Worm (Caenorhabditis elegans): ENCODE measurements around the gene K10G9.2.

Gene K10G9.2

DNA sequence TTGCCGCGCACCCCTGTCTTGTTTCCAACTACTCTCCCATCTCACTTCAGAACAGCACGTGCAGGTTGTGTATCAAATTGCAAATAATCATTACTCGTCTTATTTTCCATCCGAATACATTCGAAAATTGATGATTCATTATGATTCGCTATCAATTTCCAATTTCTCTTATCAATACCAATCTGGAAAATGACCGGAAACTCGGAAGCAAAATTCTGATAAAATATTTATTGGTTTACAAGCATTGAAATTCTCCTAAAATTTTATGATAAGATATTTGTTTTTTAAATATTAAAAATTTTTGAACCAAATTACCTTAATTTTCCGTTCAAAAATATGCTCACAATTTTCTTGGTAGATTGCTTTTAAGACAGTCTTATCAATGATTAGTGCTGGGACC lies 19.6 kb downstream of the K10G9.2 start:
- TF ChIP-seq efl-1 (optimal IDR thresholded peaks at IDR 0.05) (no peak), efl-1 (GFP tag; optimal IDR thresholded peaks at IDR 0.05 in 1 of 2) (peak in 1 of 2 experiments; percentile 18), skn-1 (tag; optimal IDR thresholded peaks at IDR 0.05) (no peak), elt-2 (tag; optimal IDR thresholded peaks at IDR 0.05) (peak; percentile 76)

DNA sequence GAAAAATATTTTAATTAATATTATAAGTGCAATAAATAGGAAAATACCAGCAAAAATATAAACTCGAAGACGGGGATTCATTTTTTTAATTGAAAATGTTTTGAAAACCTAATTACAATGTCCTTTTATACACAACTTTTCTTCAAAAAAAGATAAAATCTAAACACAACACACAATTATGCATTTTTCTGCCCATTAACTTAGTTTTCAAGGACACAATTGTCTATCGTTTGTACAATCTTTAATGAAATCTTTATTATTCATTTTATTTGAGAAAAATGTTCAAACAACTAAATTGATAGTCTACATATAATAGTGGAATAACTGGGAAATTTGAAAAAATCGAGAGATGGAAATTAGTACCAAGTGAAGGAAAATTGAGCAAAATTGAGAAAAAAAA lies 20.3 kb downstream of the K10G9.2 start, which contains the start of gene T07A5.1:
T07A5.1 (minus strand) TSS at position 149 of the 400 bp plus-strand sequence.
- no peak for TF ChIP-seq jun-1 (tag; optimal IDR thresholded peaks at IDR 0.05)
- TF ChIP-seq nhr-85 (tag): peak; percentile 60
- TF ChIP-seq lin-39 (tag; optimal IDR thresholded peaks at IDR 0.05): peak; percentile 15

DNA sequence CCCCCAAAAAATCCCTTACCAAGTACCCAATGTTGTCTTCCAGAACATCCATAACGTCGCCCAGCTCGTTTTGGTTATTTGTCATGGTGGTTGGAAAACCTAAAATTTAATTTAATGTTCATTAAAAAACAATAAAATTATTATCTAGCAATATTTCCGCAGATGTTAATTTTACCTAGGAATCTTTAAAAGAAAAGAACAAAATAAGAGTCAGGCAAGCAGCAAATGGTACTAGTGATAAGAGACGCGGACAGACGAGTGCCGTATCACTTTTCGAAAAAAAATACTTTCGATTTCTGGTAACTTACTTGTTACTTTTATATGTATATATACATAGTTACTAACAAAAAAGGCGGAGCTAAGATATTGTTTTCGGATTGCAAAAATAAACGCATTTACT lies 25.3 kb downstream of the K10G9.2 start, which contains the start of gene T07A5.7:
T07A5.7 (minus strand) TSS at position 101 of the 400 bp plus-strand sequence.
- TF ChIP-seq mab-9 (GFP tag; IDR thresholded peaks at IDR 0.05) (no peak), efl-1 (optimal IDR thresholded peaks at IDR 0.05) (no peak), efl-1 (GFP tag; optimal IDR thresholded peaks at IDR 0.05 in 1 of 2) (peak in 1 of 2 experiments; percentile 59)

DNA sequence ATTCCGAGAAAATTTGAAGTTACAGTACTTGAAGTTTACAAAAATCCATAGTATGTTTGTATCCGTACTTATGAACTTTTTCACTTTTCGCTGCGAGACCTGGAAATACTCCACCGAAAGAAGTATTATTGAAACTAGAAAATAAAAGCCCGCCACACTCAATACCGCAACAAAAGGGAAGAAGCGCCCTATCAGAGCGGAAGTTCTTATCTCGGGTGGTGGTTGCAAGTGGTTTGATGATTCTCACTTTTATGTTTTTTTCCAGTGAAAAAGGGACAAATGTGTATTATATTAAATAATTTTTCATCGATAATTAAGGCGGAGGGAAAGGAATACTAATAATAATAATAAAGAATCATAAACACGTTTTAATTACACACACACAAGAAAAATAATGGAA lies 28.5 kb downstream of the K10G9.2 start:
- peak; percentile 10 for TF ChIP-seq elt-2 (tag; optimal IDR thresholded peaks at IDR 0.05)
- no peak for TF ChIP-seq jun-1 (tag; optimal IDR thresholded peaks at IDR 0.05)
- TF ChIP-seq skn-1 (tag; optimal IDR thresholded peaks at IDR 0.05): no peak
- TF ChIP-seq unc-98 (GFP tag; IDR thresholded peaks at IDR 0.05): no peak
- no peak for TF ChIP-seq unc-30 (tag; optimal IDR thresholded peaks at IDR 0.05)
- no peak for TF ChIP-seq efl-1 (optimal IDR thresholded peaks at IDR 0.05)
- TF ChIP-seq efl-1 (GFP tag; optimal IDR thresholded peaks at IDR 0.05 in 1 of 2): peak in 1 of 2 experiments; percentile 1
- TF ChIP-seq nhr-47 (tag; optimal IDR thresholded peaks at IDR 0.05): no peak
- TF ChIP-seq pax-3 (tag; optimal IDR thresholded peaks at IDR 0.05): no peak
- no peak for TF ChIP-seq nhr-90 (tag; optimal IDR thresholded peaks at IDR 0.05; ENCODE audit: poor library complexity)
- TF ChIP-seq snpc-4 (tag; optimal IDR thresholded peaks at IDR 0.05): no peak
- no peak for TF ChIP-seq isw-1 (GFP tag; IDR thresholded peaks at IDR 0.05)
- TF ChIP-seq xbp-1 (tag; optimal IDR thresholded peaks at IDR 0.05): no peak
- TF ChIP-seq lin-14 (GFP tag; optimal IDR thresholded peaks at IDR 0.05): no peak

DNA sequence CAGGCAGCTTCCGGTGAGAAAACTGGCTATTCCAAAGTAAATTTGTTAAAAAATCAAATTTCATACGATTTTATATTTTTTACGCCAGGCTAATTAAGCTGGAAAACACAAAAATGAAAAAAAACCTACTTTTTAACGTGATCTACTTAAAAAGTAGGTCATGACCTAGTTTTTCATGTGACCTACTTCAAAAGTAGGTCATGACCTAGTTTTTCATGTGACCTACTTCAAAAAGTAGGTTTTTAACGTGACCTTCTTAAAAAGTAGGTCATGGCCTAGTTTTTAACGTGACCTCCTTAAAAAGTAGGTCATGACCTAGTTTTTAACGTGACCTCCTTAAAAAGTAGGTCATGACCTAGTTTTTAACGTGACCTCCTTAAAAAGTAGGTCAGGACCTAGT lies 30.9 kb downstream of the K10G9.2 start:
- peak; percentile 93 for TF ChIP-seq nhr-85 (tag)

DNA sequence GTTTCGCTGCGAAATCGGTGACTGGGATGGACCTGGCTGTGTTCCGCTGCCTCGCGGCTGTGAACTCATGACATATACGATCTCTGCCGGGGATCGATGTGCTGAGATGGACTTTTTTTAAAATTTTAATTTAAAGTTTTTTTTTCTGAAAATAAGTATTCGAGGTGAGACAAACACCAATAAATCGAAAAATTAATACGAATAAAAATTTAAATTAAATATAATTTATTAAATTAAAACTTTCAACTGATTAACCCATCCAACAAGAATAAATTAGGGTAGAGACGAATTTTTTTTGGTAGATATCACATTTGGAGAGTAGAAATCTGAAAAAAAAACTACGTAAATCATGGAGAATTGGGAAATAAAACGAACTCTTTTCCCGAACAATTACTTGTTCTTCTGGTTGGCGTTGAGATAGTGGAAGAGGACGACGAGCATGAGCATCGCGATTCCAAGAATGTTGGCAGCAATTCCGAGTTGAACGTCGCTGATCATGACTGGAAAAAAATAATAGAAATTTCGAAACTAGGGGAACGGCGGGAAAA lies 32.4 kb downstream of the K10G9.2 start, which contains the start of the genes unc-50 and ostf-4:
unc-50 (minus strand) TSS at position 101 of the 548 bp plus-strand sequence.
ostf-4 (minus strand) TSS at position 498 of the 548 bp plus-strand sequence.
- TF ChIP-seq nhr-47 (tag; optimal IDR thresholded peaks at IDR 0.05): no peak
- no peak for TF ChIP-seq unc-86 (tag; optimal IDR thresholded peaks at IDR 0.05)
- TF ChIP-seq xbp-1 (tag; optimal IDR thresholded peaks at IDR 0.05): no peak
- no peak for TF ChIP-seq unc-130 (tag; optimal IDR thresholded peaks at IDR 0.05)
- TF ChIP-seq snpc-4 (tag; optimal IDR thresholded peaks at IDR 0.05): no peak
- no peak for TF ChIP-seq nhr-71 (tag; optimal IDR thresholded peaks at IDR 0.05)
- TF ChIP-seq tbx-2 (tag; optimal IDR thresholded peaks at IDR 0.05): no peak
- no peak for TF ChIP-seq fos-1 (tag; optimal IDR thresholded peaks at IDR 0.05)
- no peak for TF ChIP-seq swsn-7 (tag; optimal IDR thresholded peaks at IDR 0.05)
- TF ChIP-seq mep-1 (tag; optimal IDR thresholded peaks at IDR 0.05): no peak
- no peak for TF ChIP-seq C34B4.2 (tag; optimal IDR thresholded peaks at IDR 0.05)
- TF ChIP-seq ceh-63 (GFP tag; optimal IDR thresholded peaks at IDR 0.05): no peak
- TF ChIP-seq hpl-2 (GFP tag; optimal IDR thresholded peaks at IDR 0.05): no peak
- no peak for TF ChIP-seq snu-23 (GFP tag; optimal IDR thresholded peaks at IDR 0.05)
- TF ChIP-seq sup-37 (GFP tag; optimal IDR thresholded peaks at IDR 0.05): no peak
- TF ChIP-seq ztf-11 (tag; optimal IDR thresholded peaks at IDR 0.05): no peak
- no peak for TF ChIP-seq fkh-4 (tag; optimal IDR thresholded peaks at IDR 0.05; ENCODE audit: borderline replicate concordance)
- TF ChIP-seq egl-13 (tag; optimal IDR thresholded peaks at IDR 0.05): no peak
- TF ChIP-seq fkh-10 (GFP tag; optimal IDR thresholded peaks at IDR 0.05): no peak

Data from whole organism, L1 larva.